Fruit fly (Drosophila melanogaster) S2 (cell line): ENCODE measurements around the gene Fur1.

Experiments
- CG8478 ChIP-seq: fragments of >200 bp; optimal IDR thresholded peaks from 2 replicates; lab custom pipeline; 2018
- CTCF ChIP-seq, 2 experiments: fragments of >200 bp; optimal IDR thresholded peaks; 2 replicates each; lab custom pipeline; 2018

Fur1 gene

DNA sequence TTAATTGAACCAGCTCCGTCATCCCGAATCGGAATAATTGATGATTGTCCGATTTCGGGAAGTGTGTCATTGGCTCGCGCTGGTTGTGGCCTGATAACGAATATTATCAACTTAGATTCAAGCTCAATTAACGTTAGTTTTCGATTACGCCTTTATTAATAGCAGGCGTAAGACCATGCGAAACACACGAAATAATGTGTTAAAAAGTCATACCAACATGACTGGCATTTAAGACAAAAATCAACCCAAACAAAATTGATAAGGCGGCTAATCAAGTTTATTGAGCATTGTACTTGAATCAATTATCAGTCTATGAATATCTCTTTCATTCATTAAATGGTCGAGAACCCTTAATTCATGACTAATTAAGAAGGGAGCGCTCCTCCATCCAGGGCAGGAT is 163.7 kb downstream of the Fur1 start:
- TF ChIP-seq CTCF (optimal IDR thresholded peaks at IDR 0.05; lab: Kevin White, UChicago) = no peak
- TF ChIP-seq CG8478 (lab: Kevin White, UChicago) = no peak

DNA sequence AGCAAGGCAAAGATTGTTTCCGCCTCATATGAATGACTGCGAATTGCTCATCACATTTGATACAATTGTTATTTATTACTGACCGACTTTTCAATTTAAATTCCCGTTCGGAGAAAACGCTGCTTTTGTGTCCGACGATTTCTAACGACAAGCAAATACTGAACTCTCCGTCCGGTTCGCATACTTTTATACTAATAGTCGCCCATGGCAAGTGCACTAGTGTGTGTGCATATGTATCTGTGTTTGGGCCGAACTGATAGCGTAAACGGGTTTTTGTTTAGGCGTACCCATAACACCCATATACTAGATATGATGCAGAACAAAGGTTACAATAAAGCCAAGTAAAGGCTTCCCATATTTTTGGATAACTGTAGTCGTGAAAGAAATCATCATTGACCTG is 164.6 kb downstream of the Fur1 start, which contains the start of gene CG10550:
Gene CG10550 (minus strand): TSS at position 164 of the 400 bp plus-strand sequence.
- no peak for TF ChIP-seq CG8478 (lab: Kevin White, UChicago)
- no peak for TF ChIP-seq CTCF (optimal IDR thresholded peaks at IDR 0.05; lab: Kevin White, UChicago)

DNA sequence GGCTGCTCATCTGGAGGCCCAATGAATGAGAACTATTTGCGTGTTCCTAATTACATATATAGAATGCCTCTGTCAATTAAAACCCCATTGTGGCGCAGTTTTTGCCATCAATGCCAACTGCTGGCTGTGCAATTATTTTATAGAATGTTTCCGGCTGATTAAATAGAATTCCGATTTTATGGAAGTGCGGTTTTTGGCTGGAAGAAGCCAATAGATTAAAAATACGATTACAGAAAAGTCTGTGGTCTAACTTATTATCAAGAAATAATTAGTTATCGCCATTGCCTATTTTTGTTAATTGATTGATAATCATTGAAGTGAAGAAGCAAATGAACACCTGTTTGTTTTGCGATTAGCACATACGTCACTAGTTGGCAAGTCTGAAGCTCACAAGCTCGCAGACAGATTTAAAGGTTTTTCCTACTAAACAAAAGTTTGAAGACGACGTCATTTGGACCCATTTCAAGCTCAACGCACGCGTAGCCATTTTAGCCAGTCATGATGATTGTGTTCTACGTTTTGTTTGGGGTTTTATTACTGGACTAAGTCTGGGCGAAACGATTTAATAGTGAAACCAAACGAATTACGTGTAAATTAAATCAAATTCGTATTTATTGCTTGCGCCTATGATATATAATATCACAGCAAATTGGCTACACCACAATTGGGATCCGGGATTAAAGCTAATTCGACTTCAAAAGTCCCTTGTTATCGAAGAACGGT is 166.9 kb downstream of the Fur1 start:
- TF ChIP-seq CTCF (optimal IDR thresholded peaks at IDR 0.05; lab: Kevin White, UChicago) (no peak), CG8478 (lab: Kevin White, UChicago) (no peak)

DNA sequence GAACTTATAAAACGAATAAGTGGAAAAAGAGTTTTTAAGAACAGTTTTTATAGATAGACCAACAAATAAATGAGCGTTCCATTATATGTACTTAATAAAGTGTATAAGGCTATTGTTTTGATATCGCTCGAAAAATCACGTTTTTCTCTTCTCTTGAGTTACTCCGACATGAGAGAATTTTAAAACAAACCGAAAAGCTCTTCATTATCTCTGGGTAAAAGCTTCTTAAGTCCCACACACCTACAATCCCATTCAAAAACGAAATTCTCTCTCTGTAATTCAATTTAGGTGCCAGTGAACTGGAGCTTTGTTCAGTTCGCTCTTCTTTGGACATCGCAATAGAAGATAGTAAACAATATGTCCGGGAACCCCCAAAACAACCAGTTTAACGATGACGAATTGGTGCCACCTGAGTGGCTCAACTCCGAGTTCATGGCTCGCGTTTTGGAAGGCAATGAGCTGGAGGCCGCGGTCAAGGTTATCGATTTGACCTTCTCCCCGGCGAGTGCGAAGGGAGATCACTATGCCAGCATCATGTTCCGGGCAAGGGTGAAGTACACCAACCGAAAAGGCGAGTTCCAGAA is 168.9 kb downstream of the Fur1 start, which contains the start of gene CG31436:
Gene CG31436 (plus strand): TSS at position 281 of the 584 bp plus-strand sequence.
- TF ChIP-seq CTCF (optimal IDR thresholded peaks at IDR 0.05; lab: Kevin White, UChicago) = no peak
- no peak for TF ChIP-seq CG8478 (lab: Kevin White, UChicago)

DNA sequence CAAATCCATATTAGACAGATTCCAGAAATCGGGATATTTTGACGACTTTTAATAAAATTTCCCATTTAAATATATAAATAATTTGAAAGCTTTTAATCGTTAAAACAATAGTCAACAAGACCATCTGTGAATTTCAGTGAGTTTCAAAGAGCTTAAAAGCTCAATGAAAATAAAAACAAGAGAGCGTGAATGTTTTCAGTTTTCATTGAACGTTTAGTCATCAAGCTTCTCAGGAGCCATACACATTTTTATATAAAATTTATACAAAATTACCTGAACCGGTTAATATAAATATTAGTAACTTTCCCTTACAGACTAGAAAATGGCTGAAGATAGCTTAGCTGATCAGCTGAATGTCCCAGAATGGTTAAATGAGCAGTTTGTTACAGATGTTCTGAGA is 170.6 kb downstream of the Fur1 start, which contains the start of gene CG31370:
Gene CG31370 (plus strand): TSS at position 226 of the 400 bp plus-strand sequence.
- TF ChIP-seq CTCF (optimal IDR thresholded peaks at IDR 0.05; lab: Kevin White, UChicago) = no peak
- no peak for TF ChIP-seq CG8478 (lab: Kevin White, UChicago)

DNA sequence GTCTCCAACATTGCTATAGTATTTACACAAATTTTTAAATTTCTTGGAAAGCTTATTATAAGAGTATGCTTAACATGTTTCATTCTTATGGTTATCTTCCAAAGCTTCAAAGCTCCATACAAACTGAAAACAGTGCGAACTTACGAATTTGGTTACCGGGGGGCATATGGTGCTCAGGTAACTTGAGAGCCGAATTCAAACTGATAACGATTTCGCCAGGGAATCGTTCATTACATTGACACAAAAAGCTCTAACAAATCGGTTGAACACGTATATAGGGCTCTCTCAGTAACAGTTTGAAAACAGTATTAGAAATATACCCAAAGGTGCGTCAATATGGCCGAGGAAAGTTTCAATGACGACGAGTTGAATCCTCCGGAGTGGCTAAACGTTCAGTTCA is 172.3 kb downstream of the Fur1 start, which contains the start of gene CG13659:
Gene CG13659 (plus strand): TSS at position 317 of the 400 bp plus-strand sequence.
- TF ChIP-seq CTCF (optimal IDR thresholded peaks at IDR 0.05; lab: Kevin White, UChicago) (no peak), CG8478 (lab: Kevin White, UChicago) (no peak)

DNA sequence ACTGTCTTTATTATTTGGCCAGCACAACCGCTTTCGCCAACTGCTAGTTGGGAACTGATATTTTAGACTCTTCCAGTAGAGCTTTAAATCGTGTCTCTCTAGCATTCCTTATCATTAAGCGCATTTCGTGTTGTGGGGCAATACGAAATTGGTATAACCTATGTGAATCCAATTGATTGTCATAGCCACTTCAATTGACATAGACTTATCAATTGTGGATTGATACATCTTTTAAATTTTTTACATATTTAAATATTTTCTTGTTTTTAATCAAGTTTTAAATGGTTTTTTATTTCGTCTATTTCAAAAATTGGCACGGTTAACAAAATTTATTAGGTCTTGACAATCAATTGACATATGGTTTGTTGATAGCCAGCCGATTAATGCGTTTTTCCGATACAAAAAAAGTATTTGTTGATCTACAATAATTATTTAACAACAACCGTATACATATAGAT is 173.3 kb downstream of the Fur1 start, which contains the start of gene CG31288:
Gene CG31288 (minus strand): TSS at position 51 of the 458 bp plus-strand sequence.
- TF ChIP-seq CTCF (optimal IDR thresholded peaks at IDR 0.05; lab: Kevin White, UChicago) (no peak), CG8478 (lab: Kevin White, UChicago) (no peak)

DNA sequence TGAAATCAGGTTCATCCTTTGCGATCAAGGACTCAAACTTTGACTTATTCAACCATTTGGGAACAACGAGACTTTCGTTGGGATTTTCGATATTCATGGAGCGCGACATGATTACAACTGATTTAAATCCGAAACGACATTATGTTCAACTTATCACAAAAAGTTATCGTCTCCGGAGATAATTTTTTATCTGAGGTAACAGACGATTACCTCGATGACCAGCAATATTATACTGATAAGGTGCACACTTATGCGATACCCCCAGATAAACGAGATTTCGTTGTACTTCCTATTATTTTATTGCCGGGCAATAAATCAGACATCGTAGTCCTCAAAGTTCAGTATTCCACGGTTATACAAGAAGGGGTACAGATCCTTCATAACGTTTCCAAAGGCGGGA is 175.2 kb downstream of the Fur1 start, which contains the start of gene CG31097:
Gene CG31097 (minus strand): TSS at position 101 of the 400 bp plus-strand sequence.
- TF ChIP-seq CG8478 (lab: Kevin White, UChicago) (no peak), CTCF (optimal IDR thresholded peaks at IDR 0.05; lab: Kevin White, UChicago) (no peak)
